Worm (Caenorhabditis elegans): ENCODE measurements around the gene W09G12.6.

DNA sequence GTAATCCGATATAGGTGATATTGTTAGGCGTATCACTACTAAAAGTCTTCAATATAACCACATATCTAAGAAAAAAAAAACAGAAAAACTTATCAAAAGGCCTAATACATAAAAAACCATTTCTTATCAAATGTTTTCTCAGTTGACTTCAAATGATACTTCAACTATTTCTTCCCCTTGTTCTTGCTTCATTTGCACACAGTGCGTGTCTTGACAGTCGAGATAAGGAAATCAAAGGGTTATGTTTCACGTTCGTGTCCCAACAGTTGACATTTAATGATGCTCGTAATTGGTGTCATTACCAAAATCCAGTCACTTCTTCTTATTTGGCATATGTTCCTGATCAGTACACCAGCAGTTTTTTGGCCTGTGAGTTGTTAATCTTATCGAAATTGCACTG, 35.0 kb downstream of the W09G12.6 start, which contains the start of gene clec-170:
- no peak for TF ChIP-seq W03F9.2 (tag; optimal IDR thresholded peaks at IDR 0.05)
- no peak for TF ChIP-seq him-1 (tag; optimal IDR thresholded peaks at IDR 0.05)
- no peak for TF ChIP-seq dao-5 (tag; optimal IDR thresholded peaks at IDR 0.05)
